Worm (Caenorhabditis elegans): ENCODE data around the gene lgc-40.

ce11 chrX:2338210-2338609 lies 21.7 kb upstream of the lgc-40 start, which contains the start of gene nlp-45:
- TF ChIP-seq bed-1 (GFP tag; IDR thresholded peaks at IDR 0.05) (no peak), hrde-1 (tag; optimal IDR thresholded peaks at IDR 0.05; ENCODE audit: borderline replicate concordance) (no peak), ama-1 (optimal IDR thresholded peaks at IDR 0.05) (no peak), ama-1 (GFP tag; optimal IDR thresholded peaks at IDR 0.05) (no peak)

Data from whole organism, young adult.